Fruit fly (Drosophila melanogaster) whole organism, embryonic: ENCODE measurements around the gene CG3457.

ENCODE experiments used
- B-H1 ChIP-seq: fragments of 200-800 bp; sonication (Bioruptor generic); IDR thresholded peaks from 3 replicates; pipeline ENCODE4 v1.3.6; 2022; ENCODE audit warnings: missing biosample characterization, missing genetic modification characterization
- CG1024 ChIP-seq: fragments of 200-800 bp; sonication (Bioruptor generic); IDR thresholded peaks from 2 replicates; pipeline ENCODE4 v1.3.6; 2022; ENCODE audit warnings: missing biosample characterization, missing genetic modification characterization
- CG10321 ChIP-seq: fragments of 200-800 bp; sonication (Bioruptor generic); IDR thresholded peaks from 2 replicates; pipeline ENCODE4 v1.3.6; 2022; ENCODE audit warnings: missing biosample characterization, missing genetic modification characterization
- CG10654 ChIP-seq: fragments of 200-800 bp; sonication (Bioruptor generic); optimal IDR thresholded peaks from 2 replicates; lab custom pipeline; 2016; ENCODE audit warnings: missing biosample characterization, missing genetic modification characterization
- CG11504 ChIP-seq: fragments of 200-800 bp; sonication (Bioruptor generic); optimal IDR thresholded peaks from 3 replicates; lab custom pipeline; 2019; ENCODE audit warnings: missing biosample characterization, mild to moderate bottlenecking, missing genetic modification characterization, moderate library complexity
- CG11723 ChIP-seq: fragments of 200-800 bp; sonication (Bioruptor generic); optimal IDR thresholded peaks from 2 replicates; lab custom pipeline; 2017; ENCODE audit warnings: missing biosample characterization, mild to moderate bottlenecking, missing genetic modification characterization
- CG14667 ChIP-seq: fragments of 200-800 bp; sonication (Bioruptor generic); IDR thresholded peaks from 2 replicates; pipeline ENCODE4 v1.3.6; 2022; ENCODE audit warnings: missing biosample characterization, missing genetic modification characterization
- CG17912 ChIP-seq: fragments of 200-800 bp; sonication (Bioruptor generic); optimal IDR thresholded peaks from 2 replicates; lab custom pipeline; 2018; ENCODE audit warnings: missing biosample characterization, mild to moderate bottlenecking, missing genetic modification characterization
- CG1792 ChIP-seq: fragments of 200-800 bp; sonication (Bioruptor generic); optimal IDR thresholded peaks from 2 replicates; lab custom pipeline; 2016; ENCODE audit warnings: missing biosample characterization, missing genetic modification characterization
- CG18764 ChIP-seq: fragments of 200-800 bp; sonication (Bioruptor generic); optimal IDR thresholded peaks from 3 replicates; lab custom pipeline; 2016; ENCODE audit warnings: missing biosample characterization, missing genetic modification characterization
- CG2129 ChIP-seq: fragments of 200-800 bp; sonication (Bioruptor generic); IDR thresholded peaks from 2 replicates; pipeline ENCODE4 v1.3.6; 2022; ENCODE audit warnings: missing biosample characterization, missing genetic modification characterization; ENCODE audit not compliant: partially characterized antibody
- CG30020 ChIP-seq: fragments of 200-800 bp; optimal IDR thresholded peaks from 2 replicates; lab custom pipeline; 2019; ENCODE audit warnings: missing biosample characterization, mild to moderate bottlenecking, missing genetic modification characterization, moderate library complexity
- CG3281 ChIP-seq: fragments of 200-800 bp; sonication (Bioruptor generic); optimal IDR thresholded peaks from 3 replicates; lab custom pipeline; 2017; ENCODE audit warnings: missing biosample characterization, mild to moderate bottlenecking, missing genetic modification characterization
- CG33213 ChIP-seq: fragments of 200-800 bp; sonication (Bioruptor generic); optimal IDR thresholded peaks from 3 replicates; lab custom pipeline; 2016; ENCODE audit warnings: missing biosample characterization, missing genetic modification characterization
- CG3726 ChIP-seq: fragments of 200-800 bp; sonication (Bioruptor generic); IDR thresholded peaks from 3 replicates; pipeline ENCODE4, ENCODE4 v1.3.6; 2022; ENCODE audit warnings: missing biosample characterization, missing genetic modification characterization
- CG4617 ChIP-seq: fragments of 200-800 bp; sonication (Bioruptor generic); optimal IDR thresholded peaks from 3 replicates; lab custom pipeline; 2016; ENCODE audit warnings: missing biosample characterization, missing genetic modification characterization, borderline replicate concordance
- CG5180 ChIP-seq: fragments of 200-800 bp; sonication (Bioruptor generic); optimal IDR thresholded peaks from 3 replicates; lab custom pipeline; 2017; ENCODE audit warnings: missing biosample characterization, missing genetic modification characterization, mild to moderate bottlenecking, moderate library complexity, missing genetic modification reagents
- CG5953 ChIP-seq: fragments of 200-800 bp; sonication (Bioruptor generic); IDR thresholded peaks from 2 replicates; pipeline ENCODE4 v1.3.6; 2022; ENCODE audit warnings: missing biosample characterization, missing genetic modification characterization
- CG7745 ChIP-seq: fragments of 200-800 bp; sonication (Bioruptor generic); optimal IDR thresholded peaks from 2 replicates; lab custom pipeline; 2018; ENCODE audit warnings: missing biosample characterization, mild to moderate bottlenecking, missing genetic modification characterization, moderate library complexity
- CG7928 ChIP-seq: fragments of 200-800 bp; sonication (Bioruptor generic); optimal IDR thresholded peaks from 2 replicates; lab custom pipeline; 2017; ENCODE audit warnings: missing biosample characterization, mild to moderate bottlenecking, missing genetic modification characterization
- CG8359 ChIP-seq: fragments of 200-800 bp; sonication (Bioruptor generic); optimal IDR thresholded peaks from 2 replicates; lab custom pipeline; 2017; ENCODE audit warnings: missing biosample characterization, mild to moderate bottlenecking, missing genetic modification characterization, borderline replicate concordance
- CG9727 ChIP-seq: fragments of 200-800 bp; sonication (Bioruptor generic); optimal IDR thresholded peaks from 3 replicates; lab custom pipeline; 2017; ENCODE audit warnings: missing biosample characterization, mild to moderate bottlenecking, missing genetic modification characterization
- Dfd ChIP-seq, 2 experiments: fragments of >200 bp; optimal IDR thresholded peaks; 2 replicates each; lab custom pipeline; 2017; ENCODE audit warnings: missing biosample characterization in 2 of 2, missing genetic modification characterization in 2 of 2
- Ets65A ChIP-seq: fragments of 200-800 bp; sonication (Bioruptor generic); peaks from one replicate; lab custom pipeline; 2016; ENCODE audit warnings: missing biosample characterization, missing genetic modification characterization
- HmgD ChIP-seq: fragments of 200-800 bp; sonication (Bioruptor generic); optimal IDR thresholded peaks from 3 replicates; lab custom pipeline; 2016; ENCODE audit warnings: missing biosample characterization, missing genetic modification characterization
- Hr39 ChIP-seq: fragments of >200 bp; optimal IDR thresholded peaks from 2 replicates; lab custom pipeline; 2017
- Lhr ChIP-seq: fragments of 200-800 bp; sonication (Bioruptor generic); optimal IDR thresholded peaks from 3 replicates; lab custom pipeline; 2017; ENCODE audit warnings: mild to moderate bottlenecking, missing biosample characterization, missing genetic modification reagents, missing genetic modification characterization
- Lim3 ChIP-seq: fragments of 200-800 bp; sonication (Bioruptor generic); IDR thresholded peaks from 2 replicates; pipeline ENCODE4 v1.3.6; 2022; ENCODE audit warnings: missing biosample characterization, missing genetic modification characterization
- NFAT ChIP-seq: fragments of 200-800 bp; sonication (Bioruptor generic); IDR thresholded peaks from 2 replicates; pipeline ENCODE4 v1.3.6; 2022; ENCODE audit warnings: missing biosample characterization, missing genetic modification characterization
- Neu2 ChIP-seq: fragments of 200-800 bp; sonication (Bioruptor generic); optimal IDR thresholded peaks from 3 replicates; lab custom pipeline; 2016; ENCODE audit warnings: missing biosample characterization, missing genetic modification characterization, borderline replicate concordance
- Ravus ChIP-seq: fragments of 200-800 bp; sonication (Bioruptor generic); IDR thresholded peaks from 2 replicates; pipeline ENCODE4 v1.3.6; 2022; ENCODE audit warnings: missing biosample characterization, missing genetic modification characterization
- Side ChIP-seq: fragments of 200-800 bp; sonication (Bioruptor generic); optimal IDR thresholded peaks from 2 replicates; lab custom pipeline; 2016; ENCODE audit warnings: missing biosample characterization, missing genetic modification characterization
- Six4 ChIP-seq: fragments of 200-800 bp; sonication (Bioruptor generic); optimal IDR thresholded peaks from 2 replicates; lab custom pipeline; 2016; ENCODE audit warnings: missing biosample characterization, missing genetic modification characterization
- Tbp ChIP-seq: fragments of >200 bp; optimal IDR thresholded peaks from 2 replicates; lab custom pipeline; 2018; ENCODE audit warnings: missing biosample characterization, missing genetic modification characterization
- Xrp1 ChIP-seq: fragments of 200-800 bp; sonication (Bioruptor generic); IDR thresholded peaks from 2 replicates; pipeline ENCODE4 v1.3.6; 2022; ENCODE audit warnings: missing biosample characterization, missing genetic modification characterization
- chn ChIP-seq: fragments of 200-800 bp; sonication (Bioruptor generic); optimal IDR thresholded peaks from 2 replicates; lab custom pipeline; 2016; ENCODE audit warnings: missing biosample characterization, missing genetic modification characterization
- dati ChIP-seq: fragments of 200-800 bp; sonication (Bioruptor generic); IDR thresholded peaks from 2 replicates; pipeline ENCODE4 v1.3.6; 2022; ENCODE audit warnings: missing biosample characterization, missing genetic modification characterization
- disco-r ChIP-seq: fragments of 200-800 bp; sonication (Bioruptor generic); optimal IDR thresholded peaks from 2 replicates; lab custom pipeline; 2016; ENCODE audit warnings: missing biosample characterization, missing genetic modification characterization
- gcm2 ChIP-seq: fragments of 200-800 bp; sonication (Bioruptor generic); optimal IDR thresholded peaks from 2 replicates; lab custom pipeline; 2016; ENCODE audit warnings: missing biosample characterization, missing genetic modification characterization
- gsb ChIP-seq: fragments of 200-800 bp; sonication (Bioruptor generic); IDR thresholded peaks from 2 replicates; pipeline ENCODE4 v1.3.6; 2022; ENCODE audit warnings: missing biosample characterization, missing genetic modification characterization
- gt ChIP-seq: fragments of 200-800 bp; sonication (Bioruptor generic); IDR thresholded peaks from 2 replicates; pipeline ENCODE4 v1.3.6; 2022; ENCODE audit warnings: missing biosample characterization, missing genetic modification characterization
- insv ChIP-seq, 2 experiments: fragments of 200-800 bp; sonication (Bioruptor generic); optimal IDR thresholded peaks; 3 replicates each; lab custom pipeline; 2016 to 2018; ENCODE audit warnings: missing biosample characterization in 2 of 2, missing genetic modification characterization in 2 of 2
- inv ChIP-seq: fragments of 200-800 bp; sonication (Bioruptor generic); IDR thresholded peaks from 2 replicates; pipeline ENCODE4 v1.3.6; 2022; ENCODE audit warnings: missing biosample characterization, missing genetic modification characterization; ENCODE audit not compliant: partially characterized antibody
- lab ChIP-seq: fragments of 200-800 bp; sonication (Bioruptor generic); optimal IDR thresholded peaks from 3 replicates; lab custom pipeline; 2017; ENCODE audit warnings: missing biosample characterization, missing genetic modification characterization, mild to moderate bottlenecking, moderate library complexity, missing genetic modification reagents
- mld ChIP-seq: fragments of 200-800 bp; sonication (Bioruptor generic); IDR thresholded peaks from 3 replicates; pipeline ENCODE4 v1.3.6; 2022; ENCODE audit warnings: missing biosample characterization, missing genetic modification characterization; ENCODE audit not compliant: partially characterized antibody
- psq ChIP-seq: fragments of 200-800 bp; sonication (Bioruptor generic); optimal IDR thresholded peaks from 2 replicates; lab custom pipeline; 2017; ENCODE audit warnings: missing biosample characterization, missing genetic modification characterization
- trh ChIP-seq: fragments of 200-800 bp; sonication (Bioruptor generic); optimal IDR thresholded peaks from 2 replicates; lab custom pipeline; 2016; ENCODE audit warnings: missing biosample characterization, missing genetic modification characterization
- twi ChIP-seq: fragments of 200-800 bp; optimal IDR thresholded peaks from 2 replicates; lab custom pipeline; 2019; ENCODE audit warnings: missing biosample characterization, mild to moderate bottlenecking, missing genetic modification characterization, moderate library complexity
- unc-4 ChIP-seq: fragments of 200-800 bp; sonication (Bioruptor generic); IDR thresholded peaks from 2 replicates; pipeline ENCODE4 v1.3.6; 2022; ENCODE audit warnings: missing biosample characterization, missing genetic modification characterization; ENCODE audit not compliant: partially characterized antibody
- vnd ChIP-seq: fragments of 200-800 bp; sonication (Bioruptor generic); IDR thresholded peaks from 3 replicates; pipeline ENCODE4 v1.3.6; 2022; ENCODE audit warnings: missing biosample characterization, missing genetic modification characterization; ENCODE audit not compliant: partially characterized antibody
- wek ChIP-seq: fragments of 200-800 bp; sonication (Bioruptor generic); optimal IDR thresholded peaks from 3 replicates; lab custom pipeline; 2018; ENCODE audit warnings: missing biosample characterization, mild to moderate bottlenecking, missing genetic modification characterization, moderate library complexity
- wor ChIP-seq: fragments of 200-800 bp; sonication (Bioruptor generic); IDR thresholded peaks from 2 replicates; pipeline ENCODE4 v1.3.6; 2022; ENCODE audit warnings: missing biosample characterization, missing genetic modification characterization

The CG3457 gene

DNA sequence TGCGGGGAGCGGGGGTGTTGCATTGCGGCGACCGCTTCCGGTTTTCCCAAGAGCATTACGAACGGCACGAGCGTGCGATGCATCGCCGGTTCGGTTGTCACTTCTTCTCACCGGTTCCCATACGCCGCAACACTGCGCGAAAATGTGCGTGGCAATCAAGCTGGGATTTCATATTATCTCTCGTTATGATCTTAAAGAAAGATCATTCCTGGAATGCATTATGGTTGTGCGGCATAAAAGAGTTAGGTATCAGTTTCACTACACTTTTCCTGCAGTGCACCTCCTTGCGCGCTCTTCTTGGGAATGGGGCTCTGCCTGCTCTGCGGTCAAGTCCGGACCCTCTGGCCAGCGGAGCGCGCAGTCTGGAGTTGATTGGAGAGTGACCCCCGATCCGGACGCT lies 21.5 kb upstream of the CG3457 start (continued):
- no peak for TF ChIP-seq insv (GFP tag; optimal IDR thresholded peaks at IDR 0.05; lab: Kevin White, UChicago)
- peak; percentile 48; the same call in 1 of the 2 replicates for TF ChIP-seq Xrp1 (GFP tag; lab: Robert Waterston, UW)
- TF ChIP-seq CG5953: peak; percentile 78
- TF ChIP-seq lab (GFP tag; lab: Kevin White, UChicago): peak; percentile 28
- no peak for TF ChIP-seq psq (GFP tag; lab: Kevin White, UChicago)
- TF ChIP-seq CG3281 (GFP tag; lab: Kevin White, UChicago): no peak
- no peak for TF ChIP-seq CG10654
- no peak for TF ChIP-seq twi
- no peak for TF ChIP-seq Dfd (GFP tag; optimal IDR thresholded peaks at IDR 0.05; lab: Kevin White, UChicago)
- TF ChIP-seq dati (GFP tag; lab: Robert Waterston, UW): peak; percentile 62; the same call in 1 of the 2 replicates
- no peak for TF ChIP-seq trh (GFP tag; lab: Kevin White, UChicago)
- peak; percentile 74 for TF ChIP-seq wor (GFP tag; lab: Robert Waterston, UW)
- TF ChIP-seq Hr39 (lab: Kevin White, UChicago): no peak
- no peak for TF ChIP-seq gt (GFP tag; lab: Robert Waterston, UW)
- no peak for TF ChIP-seq Ets65A (GFP tag; lab: Kevin White, UChicago)
- TF ChIP-seq unc-4: no peak
- peak; percentile 29; the same call in 1 of the 2 replicates for TF ChIP-seq CG14667 (GFP tag; lab: Robert Waterston, UW)
- peak; percentile 38 for TF ChIP-seq chn
- no peak for TF ChIP-seq HmgD (GFP tag; lab: Kevin White, UChicago)
- TF ChIP-seq CG7928 (GFP tag; lab: Kevin White, UChicago): no peak
- no peak for TF ChIP-seq CG9727 (GFP tag; lab: Kevin White, UChicago)
- no peak for TF ChIP-seq vnd (GFP tag; lab: Robert Waterston, UW)
- peak; percentile 37; the same call in 2 of the 3 replicates for TF ChIP-seq B-H1 (GFP tag; lab: Robert Waterston, UW)
- TF ChIP-seq Lim3 (GFP tag; lab: Robert Waterston, UW): no peak
- no peak for TF ChIP-seq CG8359 (GFP tag; lab: Kevin White, UChicago)
- TF ChIP-seq gcm2 (GFP tag; lab: Kevin White, UChicago): no peak
- no peak for TF ChIP-seq disco-r (GFP tag; lab: Kevin White, UChicago)
- peak; percentile 13 for TF ChIP-seq Six4 (GFP tag; lab: Kevin White, UChicago)
- no peak for TF ChIP-seq Tbp (GFP tag; lab: Kevin White, UChicago)
- TF ChIP-seq CG1792: peak; percentile 22
- TF ChIP-seq NFAT (GFP tag; lab: Robert Waterston, UW): no peak
- no peak for TF ChIP-seq Lhr (GFP tag; lab: Kevin White, UChicago)
- TF ChIP-seq CG5180 (GFP tag; lab: Kevin White, UChicago): no peak
- TF ChIP-seq CG30020: no peak
- TF ChIP-seq CG11504: peak; percentile 59
- TF ChIP-seq CG18764 (GFP tag; lab: Kevin White, UChicago): no peak
- no peak for TF ChIP-seq wek (GFP tag; lab: Kevin White, UChicago)
- TF ChIP-seq Neu2: no peak
- TF ChIP-seq CG1024 (GFP tag; lab: Robert Waterston, UW): peak; percentile 47; the same call in 1 of the 2 replicates
- TF ChIP-seq mld (GFP tag; lab: Robert Waterston, UW): no peak
- no peak for TF ChIP-seq Ravus (GFP tag; lab: Robert Waterston, UW)
- no peak for TF ChIP-seq CG7745 (tag; lab: Kevin White, UChicago)
- TF ChIP-seq gsb: no peak
- TF ChIP-seq CG10321 (GFP tag; lab: Robert Waterston, UW): no peak
- TF ChIP-seq Side (GFP tag; lab: Kevin White, UChicago): no peak
- no peak for TF ChIP-seq CG17912
- no peak for TF ChIP-seq inv
- TF ChIP-seq CG33213 (GFP tag; lab: Kevin White, UChicago): no peak
- no peak for TF ChIP-seq CG11723 (GFP tag; lab: Kevin White, UChicago)
- TF ChIP-seq CG3726: no peak; the same call in 2 of the 3 replicates
- TF ChIP-seq CG4617: no peak
- TF ChIP-seq CG2129: no peak
